Worm (Caenorhabditis elegans): ENCODE data around the gene W03C9.1.

ce11 chrII:11954208-11954607, 7.7 kb downstream of the W03C9.1 start, which contains the start of gene W03C9.6:
- TF ChIP-seq pqm-1 (tag; optimal IDR thresholded peaks at IDR 0.05) (no peak), nhr-67 (tag; optimal IDR thresholded peaks at IDR 0.05) (no peak), unc-62 (GFP tag; optimal IDR thresholded peaks at IDR 0.05) (no peak), nhr-12 (tag; optimal IDR thresholded peaks at IDR 0.05) (no peak), ztf-11 (tag; optimal IDR thresholded peaks at IDR 0.05) (no peak), skn-1 (tag; optimal IDR thresholded peaks at IDR 0.05) (no peak), mdl-1 (tag; optimal IDR thresholded peaks at IDR 0.05) (no peak)

All from whole organism, L3 larva.